Worm (Caenorhabditis elegans) whole organism, late embryonic: ENCODE results near the gene far-5.

Experiments
- F13H6.1 ChIP-seq: sonication (generic microtip); optimal IDR thresholded peaks from 2 replicates; lab custom pipeline; 2016; ENCODE audit warnings: missing genetic modification characterization, missing compliant biosample characterization
- K09A11.1 ChIP-seq: sonication (generic microtip); optimal IDR thresholded peaks from 2 replicates; lab custom pipeline; 2017; ENCODE audit warnings: antibody characterized with exemption, mild to moderate bottlenecking, missing genetic modification characterization, missing compliant biosample characterization; ENCODE audit not compliant: insufficient read depth
- T23F11.4 ChIP-seq: fragments of 200-800 bp; sonication (Bioruptor generic); optimal IDR thresholded peaks from 2 replicates; lab custom pipeline; 2018; ENCODE audit warnings: mild to moderate bottlenecking, missing genetic modification characterization, missing compliant biosample characterization
- Y22D7AL.16 ChIP-seq: sonication (generic microtip); optimal IDR thresholded peaks from 2 replicates; lab custom pipeline; 2016; ENCODE audit warnings: missing genetic modification characterization, missing compliant biosample characterization
- ama-1 ChIP-seq: fragments of 150-350 bp; optimal IDR thresholded peaks from 2 replicates; lab custom pipeline; 2014
- ceh-14 ChIP-seq: sonication (generic microtip); optimal IDR thresholded peaks from 2 replicates; lab custom pipeline; 2016; ENCODE audit warnings: missing genotype, missing genetic modification characterization, missing compliant biosample characterization
- ceh-19 ChIP-seq: fragments of 200-800 bp; sonication (Bioruptor generic); optimal IDR thresholded peaks from 2 replicates; lab custom pipeline; 2018; ENCODE audit warnings: mild to moderate bottlenecking, missing genetic modification characterization, missing compliant biosample characterization
- ceh-2 ChIP-seq: sonication (generic microtip); optimal IDR thresholded peaks from 2 replicates; lab custom pipeline; 2016; ENCODE audit warnings: missing genotype, missing genetic modification characterization, missing compliant biosample characterization
- ceh-22 ChIP-seq: sonication (generic microtip); optimal IDR thresholded peaks from 2 replicates; lab custom pipeline; 2017; ENCODE audit warnings: missing biosample characterization, missing genetic modification characterization
- ceh-30 ChIP-seq: fragments of 150-350 bp; optimal IDR thresholded peaks from 2 replicates; lab custom pipeline; 2014; ENCODE audit warnings: missing biosample characterization, missing genetic modification characterization
- ceh-31 ChIP-seq: sonication (generic microtip); optimal IDR thresholded peaks from 2 replicates; lab custom pipeline; 2016; ENCODE audit warnings: missing genetic modification characterization, missing compliant biosample characterization
- ceh-45 ChIP-seq: fragments of 200-800 bp; sonication (Bioruptor generic); IDR thresholded peaks from 2 replicates; pipeline ENCODE4 v1.3.6; 2022; ENCODE audit warnings: missing genetic modification reagents, missing genetic modification characterization, missing compliant biosample characterization
- ceh-48 ChIP-seq: sonication (generic microtip); optimal IDR thresholded peaks from 2 replicates; lab custom pipeline; 2016; ENCODE audit warnings: missing genetic modification characterization, inconsistent platforms, missing compliant biosample characterization
- ceh-6 ChIP-seq: fragments of 200-800 bp; sonication (Bioruptor generic); optimal IDR thresholded peaks from 2 replicates; lab custom pipeline; 2018; ENCODE audit warnings: mild to moderate bottlenecking, missing genetic modification characterization, missing compliant biosample characterization
- ceh-9 ChIP-seq: sonication (generic microtip); optimal IDR thresholded peaks from 2 replicates; lab custom pipeline; 2016; ENCODE audit warnings: mild to moderate bottlenecking, missing genetic modification characterization, inconsistent platforms, missing compliant biosample characterization
- che-1 ChIP-seq: sonication (generic microtip); optimal IDR thresholded peaks from 2 replicates; lab custom pipeline; 2016; ENCODE audit warnings: mild to moderate bottlenecking, missing genetic modification characterization, missing compliant biosample characterization
- dmd-4 ChIP-seq: sonication (generic microtip); optimal IDR thresholded peaks from 2 replicates; lab custom pipeline; 2016; ENCODE audit warnings: borderline replicate concordance, missing genetic modification characterization, missing compliant biosample characterization
- dve-1 ChIP-seq: sonication (generic microtip); optimal IDR thresholded peaks from 2 replicates; lab custom pipeline; 2017; ENCODE audit warnings: antibody characterized with exemption, mild to moderate bottlenecking, missing genetic modification characterization, missing compliant biosample characterization
- elt-2 ChIP-seq: sonication (generic microtip); optimal IDR thresholded peaks from 2 replicates; lab custom pipeline; 2016; ENCODE audit warnings: missing genetic modification reagents, missing genetic modification characterization, missing compliant biosample characterization
- ets-4 ChIP-seq: sonication (generic microtip); optimal IDR thresholded peaks from 2 replicates; lab custom pipeline; 2016; ENCODE audit warnings: missing genetic modification characterization, missing compliant biosample characterization
- fax-1 ChIP-seq: sonication (generic microtip); optimal IDR thresholded peaks from 2 replicates; lab custom pipeline; 2016; ENCODE audit warnings: missing genotype, missing genetic modification characterization, missing compliant biosample characterization
- fkh-6 ChIP-seq: sonication (generic microtip); optimal IDR thresholded peaks from 2 replicates; lab custom pipeline; 2016; ENCODE audit warnings: missing genetic modification characterization, missing compliant biosample characterization
- hlh-15 ChIP-seq: sonication (generic microtip); optimal IDR thresholded peaks from 2 replicates; lab custom pipeline; 2016; ENCODE audit warnings: missing genetic modification characterization, missing compliant biosample characterization
- hlh-6 ChIP-seq: sonication (generic microtip); optimal IDR thresholded peaks from 2 replicates; lab custom pipeline; 2016; ENCODE audit warnings: missing genotype, missing genetic modification characterization, missing compliant biosample characterization
- hlh-8 ChIP-seq: sonication (generic microtip); optimal IDR thresholded peaks from 2 replicates; lab custom pipeline; 2016; ENCODE audit warnings: missing genotype, missing genetic modification characterization, missing compliant biosample characterization
- lin-11 ChIP-seq: fragments of 200-800 bp; sonication (Bioruptor generic); optimal IDR thresholded peaks from 2 replicates; lab custom pipeline; 2018; ENCODE audit warnings: mild to moderate bottlenecking, missing genetic modification characterization, missing compliant biosample characterization
- madf-2 ChIP-seq: sonication (generic microtip); optimal IDR thresholded peaks from 2 replicates; lab custom pipeline; 2017; ENCODE audit warnings: missing genetic modification characterization, missing compliant biosample characterization
- mec-3 ChIP-seq: sonication (generic microtip); optimal IDR thresholded peaks from 2 replicates; lab custom pipeline; 2016; ENCODE audit warnings: borderline replicate concordance, missing genetic modification characterization, missing compliant biosample characterization
- nfya-1 ChIP-seq: sonication (generic microtip); optimal IDR thresholded peaks from 2 replicates; lab custom pipeline; 2017; ENCODE audit warnings: missing genetic modification characterization, mild to moderate bottlenecking, missing compliant biosample characterization, antibody characterized with exemption, moderate library complexity
- nhr-232 ChIP-seq: sonication (generic microtip); optimal IDR thresholded peaks from 2 replicates; lab custom pipeline; 2016; ENCODE audit warnings: missing genetic modification characterization, missing compliant biosample characterization
- npax-4 ChIP-seq: sonication (generic microtip); optimal IDR thresholded peaks from 2 replicates; lab custom pipeline; 2016; ENCODE audit warnings: missing genetic modification characterization, missing compliant biosample characterization
- odd-2 ChIP-seq: sonication (generic microtip); optimal IDR thresholded peaks from 2 replicates; lab custom pipeline; 2017; ENCODE audit warnings: antibody characterized with exemption, mild to moderate bottlenecking, missing genetic modification characterization, missing compliant biosample characterization
- pat-9 ChIP-seq: fragments of 200-800 bp; sonication (Bioruptor generic); optimal IDR thresholded peaks from 2 replicates; lab custom pipeline; 2018; ENCODE audit warnings: mild to moderate bottlenecking, missing genetic modification characterization, moderate library complexity, missing compliant biosample characterization
- pax-1 ChIP-seq: fragments of 150-350 bp; optimal IDR thresholded peaks from 2 replicates; lab custom pipeline; 2014; ENCODE audit warnings: missing biosample characterization, missing genetic modification characterization
- pha-2 ChIP-seq: sonication (generic microtip); optimal IDR thresholded peaks from 2 replicates; lab custom pipeline; 2017; ENCODE audit warnings: mild to moderate bottlenecking, missing genetic modification characterization, missing compliant biosample characterization
- pha-4 ChIP-seq: fragments of 150-350 bp; optimal IDR thresholded peaks from 2 replicates; lab custom pipeline; 2018; ENCODE audit warnings: missing biosample characterization, missing genetic modification reagents, missing genetic modification characterization
- pqm-1 ChIP-seq: sonication (generic microtip); optimal IDR thresholded peaks from 2 replicates; lab custom pipeline; 2016; ENCODE audit warnings: missing genetic modification characterization, missing compliant biosample characterization
- pros-1 ChIP-seq: fragments of 150-350 bp; optimal IDR thresholded peaks from 2 replicates; lab custom pipeline; 2014; ENCODE audit warnings: missing biosample characterization, missing genetic modification reagents, missing genetic modification characterization
- ref-2 ChIP-seq: sonication (generic microtip); optimal IDR thresholded peaks from 2 replicates; lab custom pipeline; 2016; ENCODE audit warnings: missing genetic modification characterization, missing compliant biosample characterization
- rnt-1 ChIP-seq: sonication (generic microtip); optimal IDR thresholded peaks from 2 replicates; lab custom pipeline; 2016; ENCODE audit warnings: missing genetic modification characterization, missing compliant biosample characterization
- sox-4 ChIP-seq: sonication (generic microtip); optimal IDR thresholded peaks from 2 replicates; lab custom pipeline; 2017; ENCODE audit warnings: mild to moderate bottlenecking, missing genetic modification characterization, inconsistent platforms, missing compliant biosample characterization
- syd-9 ChIP-seq: sonication (generic microtip); optimal IDR thresholded peaks from 2 replicates; lab custom pipeline; 2016; ENCODE audit warnings: mild to moderate bottlenecking, missing genetic modification characterization, moderate library complexity, missing compliant biosample characterization
- tbx-2 ChIP-seq: sonication (generic microtip); optimal IDR thresholded peaks from 2 replicates; lab custom pipeline; 2016; ENCODE audit warnings: missing genetic modification characterization, missing compliant biosample characterization
- tbx-7 ChIP-seq: sonication (generic microtip); optimal IDR thresholded peaks from 2 replicates; lab custom pipeline; 2016; ENCODE audit warnings: missing genotype, missing genetic modification characterization, missing compliant biosample characterization
- unc-3 ChIP-seq, 2 experiments: fragments of 200-800 bp in 1 of 2; sonication (Bioruptor generic) in 1 of 2; sonication (generic microtip) in 1 of 2; conservative IDR thresholded peaks in 1 of 2; optimal IDR thresholded peaks in 1 of 2; 2 replicates each; pipeline versions ENCODE4 v1.3.6 to Lab custom; 2016 to 2022; ENCODE audit warnings: missing compliant biosample characterization in 2 of 2, missing genetic modification characterization in 2 of 2, missing genetic modification reagents in 1 of 2
- unc-42 ChIP-seq: sonication (generic microtip); optimal IDR thresholded peaks from 2 replicates; lab custom pipeline; 2016; ENCODE audit warnings: missing genotype, missing genetic modification characterization, missing compliant biosample characterization
- unc-86 ChIP-seq: sonication (generic microtip); optimal IDR thresholded peaks from 2 replicates; lab custom pipeline; 2016; ENCODE audit warnings: missing genetic modification characterization, missing compliant biosample characterization
- zip-5 ChIP-seq: sonication (generic microtip); optimal IDR thresholded peaks from 2 replicates; lab custom pipeline; 2016; ENCODE audit warnings: missing genetic modification characterization, missing compliant biosample characterization

Gene far-5

DNA sequence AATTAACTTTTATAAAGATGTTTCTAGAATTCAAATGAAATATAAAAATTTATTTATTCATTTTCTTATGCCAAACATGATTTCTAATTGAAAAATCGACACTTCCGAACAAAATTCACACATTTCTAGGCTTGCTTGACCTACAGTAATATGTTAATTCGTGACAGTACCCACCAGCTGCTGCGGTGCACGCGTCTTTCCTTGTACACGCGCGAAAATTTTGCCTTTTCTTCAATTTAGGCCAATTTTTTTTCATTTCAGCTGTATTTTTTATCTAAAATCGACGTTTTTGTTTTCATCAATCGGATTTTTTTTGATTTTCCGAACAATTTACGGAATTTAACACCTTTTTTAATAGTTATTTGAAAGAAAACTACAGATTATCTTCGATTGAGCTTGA, 4.7 kb downstream of the far-5 start:
- TF ChIP-seq dmd-4 (tag; lab: Kevin White, UChicago): no peak
- TF ChIP-seq nfya-1 (tag; lab: Kevin White, UChicago): no peak
- no peak for TF ChIP-seq pax-1 (tag; lab: Kevin White, UChicago)
- no peak for TF ChIP-seq fkh-6 (tag; lab: Kevin White, UChicago)

ce11 chrV:13002070-13002469, 6.7 kb downstream of the far-5 start, which contains the start of gene inft-2:
inft-2 (plus strand) TSS chrV:13002317.
- TF ChIP-seq ets-4 (no peak), ceh-45 (no peak), sox-4 (no peak), pqm-1 (tag; lab: Kevin White, UChicago) (no peak), odd-2 (tag; lab: Kevin White, UChicago) (no peak), unc-3 (GFP tag; conservative IDR thresholded peaks at IDR 0.05; lab: Robert Waterston, UW) (no peak), unc-3 (tag; optimal IDR thresholded peaks at IDR 0.05; lab: Kevin White, UChicago) (no peak), hlh-15 (tag; lab: Kevin White, UChicago) (no peak), nhr-232 (tag; lab: Kevin White, UChicago) (no peak), F13H6.1 (no peak), T23F11.4 (no peak), ceh-2 (tag; lab: Kevin White, UChicago) (no peak)

- TF ChIP-seq hlh-8 (tag; lab: Kevin White, UChicago): peak; percentile 75
- TF ChIP-seq rnt-1 (tag; lab: Kevin White, UChicago): peak; percentile 76
- TF ChIP-seq dmd-4 (tag; lab: Kevin White, UChicago): peak; percentile 82
- TF ChIP-seq elt-2: peak; percentile 84
- TF ChIP-seq ets-4: peak; percentile 44
- TF ChIP-seq pha-2 (tag; lab: Kevin White, UChicago): peak; percentile 67
- peak; percentile 83 for TF ChIP-seq tbx-2 (tag; lab: Kevin White, UChicago)
- TF ChIP-seq ceh-31 (tag; lab: Kevin White, UChicago): peak; percentile 67
- TF ChIP-seq Y22D7AL.16 (tag; lab: Kevin White, UChicago): peak; percentile 91
- TF ChIP-seq pat-9 (tag; lab: Kevin White, UChicago): peak; percentile 89
- peak; percentile 84 for TF ChIP-seq T23F11.4
- TF ChIP-seq unc-42 (tag; lab: Kevin White, UChicago): peak; percentile 57
- no peak for TF ChIP-seq ceh-30
- TF ChIP-seq syd-9: peak; percentile 86
- TF ChIP-seq ceh-9 (tag; lab: Kevin White, UChicago): peak; percentile 78
- peak; percentile 59 for TF ChIP-seq npax-4
- peak; percentile 65 for TF ChIP-seq ref-2 (tag; lab: Kevin White, UChicago)
- TF ChIP-seq ama-1 (lab: Kevin White, UChicago): no peak
- peak; percentile 45 for TF ChIP-seq zip-5 (tag; lab: Kevin White, UChicago)
- TF ChIP-seq fkh-6 (tag; lab: Kevin White, UChicago): peak; percentile 87
- TF ChIP-seq tbx-7 (tag; lab: Kevin White, UChicago): peak; percentile 1
- TF ChIP-seq hlh-6: peak; percentile 82
- peak; percentile 82 for TF ChIP-seq ceh-14 (tag; lab: Kevin White, UChicago)
- peak; percentile 68 for TF ChIP-seq K09A11.1 (tag; lab: Kevin White, UChicago)
- TF ChIP-seq fax-1 (tag; lab: Kevin White, UChicago): peak; percentile 86
- peak; percentile 84 for TF ChIP-seq nhr-232 (tag; lab: Kevin White, UChicago)
- TF ChIP-seq ceh-45: peak; percentile 83
- no peak for TF ChIP-seq ceh-22
- peak; percentile 71 for TF ChIP-seq ceh-48 (tag; lab: Kevin White, UChicago)
- TF ChIP-seq unc-86 (tag; lab: Kevin White, UChicago): peak; percentile 85
- TF ChIP-seq pros-1: peak; percentile 52
- peak; percentile 87 for TF ChIP-seq che-1
- TF ChIP-seq pax-1 (tag; lab: Kevin White, UChicago): no peak
- TF ChIP-seq ceh-19: peak; percentile 83
- peak; percentile 83 for TF ChIP-seq ceh-6
- peak; percentile 74 for TF ChIP-seq lin-11 (tag; lab: Kevin White, UChicago)
- TF ChIP-seq mec-3: no peak
- peak; percentile 76 for TF ChIP-seq dve-1 (tag; lab: Kevin White, UChicago)
- peak; percentile 73 for TF ChIP-seq ceh-2 (tag; lab: Kevin White, UChicago)
- TF ChIP-seq madf-2 (tag; lab: Kevin White, UChicago): peak; percentile 78
- TF ChIP-seq pha-4 (tag; lab: Kevin White, UChicago): no peak
Measured at ce11 chrV:13003378-13003777, 8.0 kb downstream of the far-5 start.
